Worm (Caenorhabditis elegans) whole organism, L2 larva: ENCODE measurements around the gene grd-1.
A peak's percentile ranks its signal among the peaks of the same experiment; 100 is the strongest.

Source experiments
- aly-2 ChIP-seq: fragments of 150-350 bp; optimal IDR thresholded peaks from 2 replicates; lab custom pipeline; 2014; ENCODE audit warnings: missing biosample characterization, missing genetic modification characterization
- blmp-1 ChIP-seq: sonication (generic microtip); optimal IDR thresholded peaks from 2 replicates; lab custom pipeline; 2017; ENCODE audit warnings: missing genetic modification characterization, mild to moderate bottlenecking, missing compliant biosample characterization, antibody characterized with exemption, moderate library complexity; ENCODE audit not compliant: insufficient read depth
- egl-27 ChIP-seq: sonication (generic microtip); optimal IDR thresholded peaks from 3 replicates; lab custom pipeline; 2017; ENCODE audit warnings: missing biosample characterization, missing genetic modification reagents, missing genetic modification characterization
- lin-39 ChIP-seq: fragments of 150-350 bp; optimal IDR thresholded peaks from 2 replicates; lab custom pipeline; 2014; ENCODE audit warnings: missing biosample characterization, missing genetic modification reagents, missing genetic modification characterization
- nhr-10 ChIP-seq: sonication (generic microtip); optimal IDR thresholded peaks from 2 replicates; lab custom pipeline; 2017; ENCODE audit warnings: missing biosample characterization, missing genetic modification characterization
- nhr-11 ChIP-seq: fragments of 150-350 bp; optimal IDR thresholded peaks from 2 replicates; lab custom pipeline; 2014; ENCODE audit warnings: missing biosample characterization, missing genetic modification characterization
- nhr-12 ChIP-seq: fragments of 150-350 bp; optimal IDR thresholded peaks from 2 replicates; lab custom pipeline; 2014; ENCODE audit warnings: missing biosample characterization, missing genetic modification characterization
- peb-1 ChIP-seq: fragments of 150-350 bp; optimal IDR thresholded peaks from 2 replicates; lab custom pipeline; 2014; ENCODE audit warnings: missing biosample characterization, missing genetic modification characterization
- snpc-4 ChIP-seq: fragments of 150-350 bp; optimal IDR thresholded peaks from 2 replicates; lab custom pipeline; 2014; ENCODE audit warnings: missing biosample characterization, missing genetic modification characterization
- zag-1 ChIP-seq: fragments of 150-350 bp; optimal IDR thresholded peaks from 2 replicates; lab custom pipeline; 2014; ENCODE audit warnings: missing biosample characterization, missing genetic modification characterization
- ztf-4 ChIP-seq: fragments of 150-350 bp; optimal IDR thresholded peaks from 2 replicates; lab custom pipeline; 2014; ENCODE audit warnings: missing biosample characterization, missing genetic modification characterization

ce11 chrX:11067256-11067655 lies 42.0 kb upstream of the grd-1 start:
- TF ChIP-seq peb-1 (no peak), nhr-10 (tag; lab: Kevin White, UChicago) (no peak), blmp-1 (tag; lab: Kevin White, UChicago) (no peak), egl-27 (tag; lab: Kevin White, UChicago) (peak; percentile 25), snpc-4 (tag; lab: Kevin White, UChicago) (no peak), nhr-11 (no peak), nhr-12 (tag; lab: Kevin White, UChicago) (no peak), aly-2 (tag; lab: Kevin White, UChicago) (no peak), zag-1 (tag; lab: Kevin White, UChicago) (no peak), ztf-4 (tag; lab: Kevin White, UChicago) (no peak), lin-39 (tag; lab: Kevin White, UChicago) (no peak)
